Worm (Caenorhabditis elegans) whole organism, late embryonic: ENCODE measurements around the gene flp-15.
A peak's percentile ranks its signal among the peaks of the same experiment; 100 is the strongest.

Experiments used
- F13H6.1 ChIP-seq: sonication (generic microtip); optimal IDR thresholded peaks from 2 replicates; lab custom pipeline; 2016; ENCODE audit warnings: missing genetic modification characterization, missing compliant biosample characterization
- K09A11.1 ChIP-seq: sonication (generic microtip); optimal IDR thresholded peaks from 2 replicates; lab custom pipeline; 2017; ENCODE audit warnings: antibody characterized with exemption, mild to moderate bottlenecking, missing genetic modification characterization, missing compliant biosample characterization; ENCODE audit not compliant: insufficient read depth
- ahr-1 ChIP-seq: sonication (generic microtip); optimal IDR thresholded peaks from 2 replicates; lab custom pipeline; 2016; ENCODE audit warnings: missing genetic modification characterization, missing compliant biosample characterization
- ama-1 ChIP-seq: fragments of 150-350 bp; optimal IDR thresholded peaks from 2 replicates; lab custom pipeline; 2014
- ceh-14 ChIP-seq: sonication (generic microtip); optimal IDR thresholded peaks from 2 replicates; lab custom pipeline; 2016; ENCODE audit warnings: missing genotype, missing genetic modification characterization, missing compliant biosample characterization
- ceh-18 ChIP-seq: sonication (generic microtip); optimal IDR thresholded peaks from 2 replicates; lab custom pipeline; 2016; ENCODE audit warnings: missing genetic modification characterization, missing compliant biosample characterization
- ceh-19 ChIP-seq: fragments of 200-800 bp; sonication (Bioruptor generic); optimal IDR thresholded peaks from 2 replicates; lab custom pipeline; 2018; ENCODE audit warnings: mild to moderate bottlenecking, missing genetic modification characterization, missing compliant biosample characterization
- ceh-24 ChIP-seq: sonication (generic microtip); optimal IDR thresholded peaks from 2 replicates; lab custom pipeline; 2016; ENCODE audit warnings: mild to moderate bottlenecking, missing genetic modification characterization, missing compliant biosample characterization
- ceh-31 ChIP-seq: sonication (generic microtip); optimal IDR thresholded peaks from 2 replicates; lab custom pipeline; 2016; ENCODE audit warnings: missing genetic modification characterization, missing compliant biosample characterization
- ceh-34 ChIP-seq: sonication (generic microtip); optimal IDR thresholded peaks from 2 replicates; lab custom pipeline; 2016; ENCODE audit warnings: mild to moderate bottlenecking, missing genetic modification characterization, missing compliant biosample characterization
- ceh-48 ChIP-seq: sonication (generic microtip); optimal IDR thresholded peaks from 2 replicates; lab custom pipeline; 2016; ENCODE audit warnings: missing genetic modification characterization, inconsistent platforms, missing compliant biosample characterization
- dmd-4 ChIP-seq: sonication (generic microtip); optimal IDR thresholded peaks from 2 replicates; lab custom pipeline; 2016; ENCODE audit warnings: borderline replicate concordance, missing genetic modification characterization, missing compliant biosample characterization
- dve-1 ChIP-seq: sonication (generic microtip); optimal IDR thresholded peaks from 2 replicates; lab custom pipeline; 2017; ENCODE audit warnings: antibody characterized with exemption, mild to moderate bottlenecking, missing genetic modification characterization, missing compliant biosample characterization
- elt-2 ChIP-seq: sonication (generic microtip); optimal IDR thresholded peaks from 2 replicates; lab custom pipeline; 2016; ENCODE audit warnings: missing genetic modification reagents, missing genetic modification characterization, missing compliant biosample characterization
- elt-4 ChIP-seq: sonication (generic microtip); optimal IDR thresholded peaks from 2 replicates; lab custom pipeline; 2016; ENCODE audit warnings: missing genetic modification characterization, missing compliant biosample characterization
- ets-4 ChIP-seq: sonication (generic microtip); optimal IDR thresholded peaks from 2 replicates; lab custom pipeline; 2016; ENCODE audit warnings: missing genetic modification characterization, missing compliant biosample characterization
- hlh-6 ChIP-seq: sonication (generic microtip); optimal IDR thresholded peaks from 2 replicates; lab custom pipeline; 2016; ENCODE audit warnings: missing genotype, missing genetic modification characterization, missing compliant biosample characterization
- hlh-8 ChIP-seq: sonication (generic microtip); optimal IDR thresholded peaks from 2 replicates; lab custom pipeline; 2016; ENCODE audit warnings: missing genotype, missing genetic modification characterization, missing compliant biosample characterization
- mec-3 ChIP-seq: sonication (generic microtip); optimal IDR thresholded peaks from 2 replicates; lab custom pipeline; 2016; ENCODE audit warnings: borderline replicate concordance, missing genetic modification characterization, missing compliant biosample characterization
- nfya-1 ChIP-seq: sonication (generic microtip); optimal IDR thresholded peaks from 2 replicates; lab custom pipeline; 2017; ENCODE audit warnings: missing genetic modification characterization, mild to moderate bottlenecking, missing compliant biosample characterization, antibody characterized with exemption, moderate library complexity
- pax-1 ChIP-seq: fragments of 150-350 bp; optimal IDR thresholded peaks from 2 replicates; lab custom pipeline; 2014; ENCODE audit warnings: missing biosample characterization, missing genetic modification characterization
- pros-1 ChIP-seq: fragments of 150-350 bp; optimal IDR thresholded peaks from 2 replicates; lab custom pipeline; 2014; ENCODE audit warnings: missing biosample characterization, missing genetic modification reagents, missing genetic modification characterization
- sox-2 ChIP-seq: fragments of 200-800 bp; sonication (Bioruptor generic); IDR thresholded peaks from 2 replicates; pipeline ENCODE4 v1.3.6; 2022; ENCODE audit warnings: missing genetic modification reagents, missing genetic modification characterization, missing compliant biosample characterization
- syd-9 ChIP-seq: sonication (generic microtip); optimal IDR thresholded peaks from 2 replicates; lab custom pipeline; 2016; ENCODE audit warnings: mild to moderate bottlenecking, missing genetic modification characterization, moderate library complexity, missing compliant biosample characterization
- tbx-2 ChIP-seq: sonication (generic microtip); optimal IDR thresholded peaks from 2 replicates; lab custom pipeline; 2016; ENCODE audit warnings: missing genetic modification characterization, missing compliant biosample characterization
- tbx-7 ChIP-seq: sonication (generic microtip); optimal IDR thresholded peaks from 2 replicates; lab custom pipeline; 2016; ENCODE audit warnings: missing genotype, missing genetic modification characterization, missing compliant biosample characterization
- unc-3 ChIP-seq, 2 experiments: fragments of 200-800 bp in 1 of 2; sonication (Bioruptor generic) in 1 of 2; sonication (generic microtip) in 1 of 2; conservative IDR thresholded peaks in 1 of 2; optimal IDR thresholded peaks in 1 of 2; 2 replicates each; pipeline versions ENCODE4 v1.3.6 to Lab custom; 2016 to 2022; ENCODE audit warnings: missing compliant biosample characterization in 2 of 2, missing genetic modification characterization in 2 of 2, missing genetic modification reagents in 1 of 2
- unc-42 ChIP-seq: sonication (generic microtip); optimal IDR thresholded peaks from 2 replicates; lab custom pipeline; 2016; ENCODE audit warnings: missing genotype, missing genetic modification characterization, missing compliant biosample characterization
- unc-55 ChIP-seq: sonication (generic microtip); optimal IDR thresholded peaks from 2 replicates; lab custom pipeline; 2017; ENCODE audit warnings: missing biosample characterization, missing genetic modification reagents, missing genetic modification characterization
- zip-5 ChIP-seq: sonication (generic microtip); optimal IDR thresholded peaks from 2 replicates; lab custom pipeline; 2016; ENCODE audit warnings: missing genetic modification characterization, missing compliant biosample characterization
- ztf-16 ChIP-seq: sonication (generic microtip); optimal IDR thresholded peaks from 2 replicates; lab custom pipeline; 2017; ENCODE audit warnings: missing genetic modification characterization, missing compliant biosample characterization

The flp-15 gene

DNA sequence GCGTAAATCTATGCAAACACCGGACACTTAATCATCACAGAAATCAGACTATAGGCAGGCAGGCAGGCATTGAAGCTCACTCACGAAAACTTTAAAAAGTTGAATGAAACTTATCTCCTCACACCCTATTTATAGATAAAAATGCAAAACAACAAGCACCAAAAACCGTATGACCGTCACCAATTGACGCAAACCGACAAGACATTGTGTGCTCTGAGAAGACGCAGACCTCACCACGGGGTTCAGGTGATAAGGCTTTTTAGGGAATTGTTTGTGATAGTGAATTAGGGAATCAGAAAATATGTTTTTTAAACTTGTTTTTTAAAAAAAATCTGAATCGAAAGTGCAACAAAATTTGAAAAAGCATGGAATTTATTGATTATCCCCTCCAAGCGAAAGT, 40.9 kb downstream of the flp-15 start, which contains the start of gene T12D8.5:
Gene T12D8.5 (minus strand): TSS at position 95 of the 400 bp plus-strand sequence.
- TF ChIP-seq ceh-48 (tag; lab: Kevin White, UChicago) (no peak), dmd-4 (tag; lab: Kevin White, UChicago) (no peak), elt-2 (tag; lab: Kevin White, UChicago) (peak; percentile 85)

ce11 chrIII:13625650-13626430, 41.8 kb downstream of the flp-15 start:
- no peak for TF ChIP-seq zip-5 (tag; lab: Kevin White, UChicago)
- TF ChIP-seq ceh-14 (tag; lab: Kevin White, UChicago), result no peak
- TF ChIP-seq, all 69 proteins: peak for 0

DNA sequence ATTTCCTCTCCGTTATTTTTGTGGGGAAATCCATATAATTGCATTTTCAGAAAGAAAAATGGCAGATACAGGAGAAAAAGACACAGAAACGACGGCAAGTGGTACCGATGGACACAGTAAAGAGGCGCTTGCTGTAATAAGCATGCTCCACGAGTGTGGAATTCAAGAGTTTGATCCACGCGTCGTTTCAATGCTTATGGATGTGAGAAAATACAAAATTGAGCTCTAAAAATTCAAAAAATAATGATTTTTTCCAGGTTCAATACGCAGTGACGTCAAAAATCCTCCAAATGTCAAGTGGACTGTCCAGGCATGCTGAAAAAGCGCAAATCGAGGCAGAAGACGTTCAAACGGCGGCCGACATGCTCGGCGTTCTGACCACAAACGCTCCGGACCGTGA, 43.4 kb downstream of the flp-15 start, which contains the start of gene taf-9:
Gene taf-9 (plus strand): TSS at position 51 of the 400 bp plus-strand sequence.
- no peak for TF ChIP-seq tbx-7 (tag; lab: Kevin White, UChicago)
- TF ChIP-seq elt-2 (tag; lab: Kevin White, UChicago), result no peak
- no peak for TF ChIP-seq ets-4

- TF ChIP-seq ceh-24 (tag; lab: Kevin White, UChicago) (no peak), pax-1 (tag; lab: Kevin White, UChicago) (no peak), ama-1 (no peak), zip-5 (tag; lab: Kevin White, UChicago) (no peak), unc-55 (no peak), unc-3 (GFP tag; conservative IDR thresholded peaks at IDR 0.05; lab: Robert Waterston, UW) (no peak), unc-3 (tag; optimal IDR thresholded peaks at IDR 0.05; lab: Kevin White, UChicago) (no peak), ceh-34 (tag; lab: Kevin White, UChicago) (no peak), ahr-1 (tag; lab: Kevin White, UChicago) (no peak), ceh-31 (tag; lab: Kevin White, UChicago) (no peak), mec-3 (tag; lab: Kevin White, UChicago) (no peak), K09A11.1 (tag; lab: Kevin White, UChicago) (no peak), pros-1 (no peak), ceh-48 (tag; lab: Kevin White, UChicago) (no peak), hlh-6 (tag; lab: Kevin White, UChicago) (no peak), ceh-14 (tag; lab: Kevin White, UChicago) (no peak), ceh-19 (GFP tag; lab: Kevin White, UChicago) (no peak), tbx-2 (tag; lab: Kevin White, UChicago) (no peak), ceh-18 (tag; lab: Kevin White, UChicago) (no peak)
Measured at ce11 chrIII:13623014-13623413, 44.6 kb downstream of the flp-15 start, which contains the start of gene mlc-5. Gene mlc-5 (plus strand): TSS chrIII:13623314.

DNA sequence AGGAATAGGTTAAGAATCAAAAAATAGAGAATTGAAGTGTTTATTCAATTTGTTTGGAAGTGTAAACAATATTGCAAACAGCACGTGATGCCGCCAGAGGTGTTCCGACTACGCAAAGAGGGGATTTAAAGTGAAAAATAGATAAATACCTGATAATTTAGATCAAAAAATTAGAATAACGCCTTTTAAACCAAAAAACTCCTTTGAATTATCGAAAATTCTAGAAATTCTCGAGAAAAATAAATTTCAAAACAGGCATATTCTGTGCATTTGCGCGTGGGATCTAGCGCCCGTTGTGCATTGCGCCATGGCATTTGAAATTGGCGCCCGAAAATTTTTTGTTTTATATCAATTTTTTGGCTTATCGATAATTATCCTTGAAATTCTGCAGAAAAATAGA, 45.4 kb downstream of the flp-15 start, which contains the start of gene hip-1:
Gene hip-1 (minus strand): TSS at position 225 of the 400 bp plus-strand sequence.
- peak; percentile 28 for TF ChIP-seq unc-42 (tag; lab: Kevin White, UChicago)
- no peak for TF ChIP-seq syd-9
- no peak for TF ChIP-seq ztf-16 (tag; lab: Kevin White, UChicago)
- peak; percentile 13 for TF ChIP-seq nfya-1 (tag; lab: Kevin White, UChicago)
- no peak for TF ChIP-seq elt-4 (tag; lab: Kevin White, UChicago)

ce11 chrIII:13621717-13622116, 45.9 kb downstream of the flp-15 start:
- no peak for TF ChIP-seq dve-1
- no peak for TF ChIP-seq sox-2 (GFP tag; lab: Robert Waterston, UW)
- TF ChIP-seq F13H6.1 (tag; lab: Kevin White, UChicago), result no peak
- no peak for TF ChIP-seq hlh-8 (tag; lab: Kevin White, UChicago)
- TF ChIP-seq, all 69 proteins: peak for 0
